Worm (Caenorhabditis elegans): ENCODE measurements around the gene exc-7.

exc-7 gene

DNA sequence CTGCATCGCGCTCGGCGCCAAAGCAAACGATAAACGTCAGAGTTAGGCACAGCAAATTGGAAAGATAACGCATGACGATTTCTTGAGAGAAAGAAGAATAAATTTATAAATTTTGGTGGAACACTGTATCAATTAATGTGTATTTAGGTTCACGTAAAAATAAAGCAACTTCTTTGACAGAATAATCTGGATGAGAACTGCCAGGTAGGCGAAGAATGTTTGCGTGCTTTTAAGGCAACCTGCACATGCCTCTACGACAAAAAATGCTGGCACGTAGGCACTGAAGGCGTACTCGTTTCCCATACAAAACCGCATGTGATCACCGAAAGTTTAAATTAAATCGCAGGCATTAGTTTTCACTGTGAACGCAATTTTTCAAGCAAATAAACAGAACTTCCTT is 22.6 kb upstream of the exc-7 start, which contains the start of gene F35H8.1:
F35H8.1 (minus strand) TSS at position 101 of the 400 bp plus-strand sequence.
- TF ChIP-seq Y53G8AR.9 (GFP tag; conservative IDR thresholded peaks at IDR 0.05) (no peak), snpc-3.4 (tag; optimal IDR thresholded peaks at IDR 0.05) (no peak), unc-62 (GFP tag; optimal IDR thresholded peaks at IDR 0.05) (no peak), efl-1 (GFP tag; optimal IDR thresholded peaks at IDR 0.05) (no peak), madf-6 (GFP tag; IDR thresholded peaks at IDR 0.05) (no peak), Y56A3A.18 (GFP tag; IDR thresholded peaks at IDR 0.05) (no peak)

DNA sequence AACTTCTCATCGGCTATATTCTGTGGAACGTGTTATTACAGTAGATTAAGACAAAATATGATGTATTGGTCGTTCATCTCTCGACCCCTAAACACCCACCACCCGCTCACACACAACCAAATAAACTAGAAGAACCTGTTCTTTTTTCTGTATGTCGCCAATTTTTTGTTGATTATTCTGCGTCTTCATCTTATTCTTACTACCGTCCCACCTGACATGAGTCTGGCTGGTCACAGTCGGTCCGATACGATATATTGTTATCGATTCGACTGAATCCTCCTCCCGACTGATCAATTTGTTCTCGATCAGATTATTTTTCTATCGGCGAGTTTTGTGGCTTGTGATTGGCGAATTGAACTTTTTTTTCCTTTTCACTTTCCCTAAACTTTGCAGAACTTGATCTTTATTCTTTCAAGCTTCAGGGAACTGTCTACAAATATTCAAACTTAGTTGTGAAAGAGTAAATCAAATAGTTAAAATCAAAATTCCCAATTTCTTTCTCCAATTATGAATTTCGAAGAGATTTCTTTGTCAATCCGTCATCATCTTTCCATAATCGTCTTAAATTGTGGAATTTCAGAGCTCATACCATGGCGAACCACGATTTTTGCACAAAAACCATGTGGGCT is 20.7 kb upstream of the exc-7 start, which contains the start of gene F35H8.2:
F35H8.2 (plus strand) TSS at position 579 of the 629 bp plus-strand sequence.
- TF ChIP-seq hrde-1 (tag; optimal IDR thresholded peaks at IDR 0.05; ENCODE audit: borderline replicate concordance) (no peak), Y53F4B.3 (GFP tag; IDR thresholded peaks at IDR 0.05) (no peak), atf-7 (tag; optimal IDR thresholded peaks at IDR 0.05) (no peak), madf-3 (GFP tag; IDR thresholded peaks at IDR 0.05) (no peak), K11D2.4 (GFP tag; IDR thresholded peaks at IDR 0.05) (no peak), hmg-20 (GFP tag; IDR thresholded peaks at IDR 0.05) (no peak), cebp-1 (GFP tag; IDR thresholded peaks at IDR 0.05) (no peak), cebp-1 (tag; optimal IDR thresholded peaks at IDR 0.05) (no peak), egrh-3 (GFP tag; IDR thresholded peaks at IDR 0.05) (no peak), hmg-1.2 (GFP tag; IDR thresholded peaks at IDR 0.05) (no peak), nfya-1 (tag; optimal IDR thresholded peaks at IDR 0.05; ENCODE audit: borderline replicate concordance, insufficient read depth) (no peak), K12H6.12 (tag; optimal IDR thresholded peaks at IDR 0.05) (no peak), lin-35 (GFP tag; optimal IDR thresholded peaks at IDR 0.05) (no peak), ztf-28 (GFP tag; IDR thresholded peaks at IDR 0.05) (no peak), F57C9.4 (tag; optimal IDR thresholded peaks at IDR 0.05) (no peak), sptf-2 (GFP tag; optimal IDR thresholded peaks at IDR 0.05) (no peak), repo-1 (tag; optimal IDR thresholded peaks at IDR 0.05) (no peak), pbrm-1 (GFP tag; IDR thresholded peaks at IDR 0.05) (no peak), tbx-9 (tag; optimal IDR thresholded peaks at IDR 0.05; ENCODE audit: borderline replicate concordance) (no peak)

DNA sequence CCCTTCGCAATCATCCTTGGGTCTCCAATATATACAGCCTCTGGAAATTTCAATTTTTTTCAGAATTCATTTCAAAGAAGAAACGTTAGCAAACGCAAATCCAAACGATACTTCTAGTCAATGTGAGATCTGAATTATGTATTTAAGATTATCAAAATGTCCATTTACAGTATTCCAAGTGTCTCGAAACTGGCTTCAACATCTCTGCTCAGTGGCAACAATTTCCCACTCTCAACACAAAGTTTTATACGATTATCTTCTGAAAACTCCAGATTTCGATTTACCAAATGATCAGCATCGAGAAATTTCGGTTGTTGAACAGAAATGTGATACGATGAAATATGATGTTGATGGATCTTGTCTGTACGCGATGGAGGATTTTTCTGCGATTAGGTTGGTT is 19.2 kb upstream of the exc-7 start:
- TF ChIP-seq lag-1 (GFP tag; IDR thresholded peaks at IDR 0.05) (no peak), lsy-27 (tag; optimal IDR thresholded peaks at IDR 0.05; ENCODE audit: borderline replicate concordance, insufficient read depth) (no peak), ztf-28 (GFP tag; IDR thresholded peaks at IDR 0.05) (no peak), F23B12.7 (tag; optimal IDR thresholded peaks at IDR 0.05; ENCODE audit: insufficient read depth) (no peak), atf-7 (tag; optimal IDR thresholded peaks at IDR 0.05) (no peak), nhr-120 (GFP tag; IDR thresholded peaks at IDR 0.05) (no peak)

DNA sequence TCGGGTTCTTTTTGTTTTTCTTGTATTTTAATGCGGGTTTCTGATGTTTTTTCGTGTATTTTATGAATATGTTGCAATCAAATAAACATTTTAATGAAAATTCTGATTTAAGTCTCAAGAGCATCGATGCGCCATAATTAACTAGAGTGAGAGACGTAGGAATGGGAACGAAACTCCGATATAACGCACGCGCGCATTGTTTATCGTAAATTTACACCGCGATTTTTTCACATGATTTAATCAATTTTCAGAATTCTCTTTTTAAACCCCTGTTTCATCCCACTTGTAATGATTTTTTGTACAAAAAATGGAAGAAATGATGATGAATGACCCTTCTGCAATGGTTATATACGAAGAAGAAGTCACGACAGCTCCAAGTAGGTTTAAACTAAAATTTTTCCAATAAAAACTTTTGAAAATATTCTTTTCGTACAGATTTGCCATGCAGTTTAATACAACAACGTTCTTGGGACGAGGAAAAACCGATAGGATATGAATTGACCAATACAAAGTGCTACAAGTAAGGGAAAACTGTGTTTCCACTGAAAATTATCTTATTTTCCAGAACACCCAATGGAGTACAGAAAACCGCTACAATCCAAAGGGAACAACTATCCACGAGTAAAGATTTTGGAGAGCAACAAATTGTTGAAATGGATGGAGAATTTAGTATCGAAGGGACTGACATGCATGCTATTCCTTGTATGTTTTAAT is 18.2 kb upstream of the exc-7 start, which contains the start of gene zfp-2:
zfp-2 (plus strand) TSS at position 214 of the 714 bp plus-strand sequence.
- TF ChIP-seq cebp-1 (GFP tag; IDR thresholded peaks at IDR 0.05) = no peak
- TF ChIP-seq cebp-1 (tag; optimal IDR thresholded peaks at IDR 0.05) = no peak
- peak; percentile 90 for TF ChIP-seq attf-3 (GFP tag; conservative IDR thresholded peaks at IDR 0.05)
